Worm (Caenorhabditis elegans): ENCODE data around the gene flp-7.

- TF ChIP-seq nhr-28 (tag; optimal IDR thresholded peaks at IDR 0.05): no peak
- TF ChIP-seq snpc-4 (tag; optimal IDR thresholded peaks at IDR 0.05): no peak
- TF ChIP-seq ama-1 (optimal IDR thresholded peaks at IDR 0.05): no peak
- TF ChIP-seq elt-3 (tag; optimal IDR thresholded peaks at IDR 0.05): no peak
- TF ChIP-seq lsy-12 (tag; optimal IDR thresholded peaks at IDR 0.05): no peak
- no peak for TF ChIP-seq aly-2 (tag; optimal IDR thresholded peaks at IDR 0.05)
- TF ChIP-seq nhr-76 (tag; optimal IDR thresholded peaks at IDR 0.05): no peak
- no peak for TF ChIP-seq pha-4 (tag; optimal IDR thresholded peaks at IDR 0.05)
Observed at ce11 chrX:5919097-5919496, 33.4 kb downstream of the flp-7 start, which contains the start of gene capa-1.

Measured in whole organism, L3 larva.